Worm (Caenorhabditis elegans): ENCODE measurements around the gene klp-11.

Gene klp-11

ce11 chrIV:8761896-8762295, at the start of gene klp-11, which contains the start of gene F20C5.11:
klp-11 (minus strand) TSS chrIV:8762066.
F20C5.11 (minus strand) TSS chrIV:8761996.
- no peak for TF ChIP-seq lin-32 (GFP tag; optimal IDR thresholded peaks at IDR 0.05)
- no peak for TF ChIP-seq nhr-28 (tag; optimal IDR thresholded peaks at IDR 0.05)
- no peak for TF ChIP-seq snpc-4 (tag; optimal IDR thresholded peaks at IDR 0.05)
- no peak for TF ChIP-seq zip-8 (tag; optimal IDR thresholded peaks at IDR 0.05)
- no peak for TF ChIP-seq drap-1 (GFP tag; optimal IDR thresholded peaks at IDR 0.05)
- no peak for TF ChIP-seq unc-62 (GFP tag; optimal IDR thresholded peaks at IDR 0.05)
- no peak for TF ChIP-seq unc-120 (tag; optimal IDR thresholded peaks at IDR 0.05; ENCODE audit: poor library complexity, severe bottlenecking)
- no peak for TF ChIP-seq mep-1 (tag; optimal IDR thresholded peaks at IDR 0.05)
- TF ChIP-seq ham-2 (GFP tag; optimal IDR thresholded peaks at IDR 0.05), result no peak
- no peak for TF ChIP-seq ces-1 (GFP tag; optimal IDR thresholded peaks at IDR 0.05)
- no peak for TF ChIP-seq elt-3 (tag; optimal IDR thresholded peaks at IDR 0.05)
- no peak for TF ChIP-seq ceh-43 (GFP tag; optimal IDR thresholded peaks at IDR 0.05)
- no peak for TF ChIP-seq elt-1 (tag; optimal IDR thresholded peaks at IDR 0.05; ENCODE audit: borderline replicate concordance, insufficient read depth)

ce11 chrIV:8807327-8807726, 45.5 kb upstream of the klp-11 start:
- TF ChIP-seq unc-39 (tag; optimal IDR thresholded peaks at IDR 0.05), result no peak
- TF ChIP-seq ceh-43 (GFP tag; optimal IDR thresholded peaks at IDR 0.05), result no peak
- no peak for TF ChIP-seq zip-8 (tag; optimal IDR thresholded peaks at IDR 0.05)
- no peak for TF ChIP-seq cnd-1 (tag; optimal IDR thresholded peaks at IDR 0.05)
- no peak for TF ChIP-seq lin-32 (GFP tag; optimal IDR thresholded peaks at IDR 0.05)
- no peak for TF ChIP-seq mab-5 (tag; optimal IDR thresholded peaks at IDR 0.05)
- TF ChIP-seq ceh-83 (GFP tag; optimal IDR thresholded peaks at IDR 0.05), result no peak
- no peak for TF ChIP-seq lsy-2 (tag; optimal IDR thresholded peaks at IDR 0.05)
- TF ChIP-seq ztf-11 (tag; optimal IDR thresholded peaks at IDR 0.05), result no peak
- no peak for TF ChIP-seq drap-1 (GFP tag; optimal IDR thresholded peaks at IDR 0.05)
- TF ChIP-seq nhr-28 (tag; optimal IDR thresholded peaks at IDR 0.05), result no peak
- TF ChIP-seq ham-2 (GFP tag; optimal IDR thresholded peaks at IDR 0.05), result no peak

DNA sequence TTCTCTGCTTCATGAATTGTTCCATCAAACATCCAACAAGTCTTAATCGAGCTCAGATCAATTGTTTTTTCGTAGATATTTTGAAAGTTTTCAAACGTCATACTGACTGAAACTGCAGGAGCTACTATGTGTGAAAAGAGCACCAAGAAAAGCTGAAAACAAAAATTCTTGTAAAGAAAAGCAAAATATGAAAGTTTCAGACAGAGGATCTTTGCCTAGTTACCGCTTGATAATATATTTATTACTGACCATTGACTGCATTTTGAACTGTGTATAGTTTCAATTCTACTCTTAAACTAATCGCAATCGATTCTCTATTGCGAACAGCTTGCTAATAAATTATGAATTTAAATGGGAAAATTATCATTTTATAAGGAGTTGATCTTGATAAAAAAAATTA, 36.4 kb upstream of the klp-11 start, which contains the start of gene clec-182:
clec-182 (minus strand) TSS at position 101 of the 400 bp plus-strand sequence.
- TF ChIP-seq nhr-2 (tag; optimal IDR thresholded peaks at IDR 0.05), result no peak
- TF ChIP-seq nhr-12 (tag; optimal IDR thresholded peaks at IDR 0.05), result no peak
- no peak for TF ChIP-seq unc-120 (tag; optimal IDR thresholded peaks at IDR 0.05; ENCODE audit: poor library complexity, severe bottlenecking)
- TF ChIP-seq M03D4.4 (tag; optimal IDR thresholded peaks at IDR 0.05), result no peak
- no peak for TF ChIP-seq flh-1 (GFP tag; optimal IDR thresholded peaks at IDR 0.05)
- no peak for TF ChIP-seq unc-62 (GFP tag; optimal IDR thresholded peaks at IDR 0.05)
- TF ChIP-seq mab-5 (tag; optimal IDR thresholded peaks at IDR 0.05), result no peak
- no peak for TF ChIP-seq nhr-237 (tag; optimal IDR thresholded peaks at IDR 0.05)
- TF ChIP-seq snpc-4 (tag; optimal IDR thresholded peaks at IDR 0.05), result no peak
- TF ChIP-seq ham-2 (GFP tag; optimal IDR thresholded peaks at IDR 0.05), result no peak
- TF ChIP-seq elt-1 (tag; optimal IDR thresholded peaks at IDR 0.05; ENCODE audit: borderline replicate concordance, insufficient read depth), result no peak
- TF ChIP-seq mep-1 (tag; optimal IDR thresholded peaks at IDR 0.05), result no peak

ce11 chrIV:8796246-8796645, 34.4 kb upstream of the klp-11 start:
- no peak for TF ChIP-seq mep-1 (tag; optimal IDR thresholded peaks at IDR 0.05)
- no peak for TF ChIP-seq flh-1 (GFP tag; optimal IDR thresholded peaks at IDR 0.05)
- no peak for TF ChIP-seq nhr-12 (tag; optimal IDR thresholded peaks at IDR 0.05)
- no peak for TF ChIP-seq nhr-76 (tag; optimal IDR thresholded peaks at IDR 0.05)
- TF ChIP-seq snpc-4 (tag; optimal IDR thresholded peaks at IDR 0.05), result no peak
- TF ChIP-seq ces-1 (GFP tag; optimal IDR thresholded peaks at IDR 0.05), result peak; percentile 50
- TF ChIP-seq hlh-1 (tag; optimal IDR thresholded peaks at IDR 0.05), result no peak
- no peak for TF ChIP-seq tbx-8 (GFP tag; optimal IDR thresholded peaks at IDR 0.05)

DNA sequence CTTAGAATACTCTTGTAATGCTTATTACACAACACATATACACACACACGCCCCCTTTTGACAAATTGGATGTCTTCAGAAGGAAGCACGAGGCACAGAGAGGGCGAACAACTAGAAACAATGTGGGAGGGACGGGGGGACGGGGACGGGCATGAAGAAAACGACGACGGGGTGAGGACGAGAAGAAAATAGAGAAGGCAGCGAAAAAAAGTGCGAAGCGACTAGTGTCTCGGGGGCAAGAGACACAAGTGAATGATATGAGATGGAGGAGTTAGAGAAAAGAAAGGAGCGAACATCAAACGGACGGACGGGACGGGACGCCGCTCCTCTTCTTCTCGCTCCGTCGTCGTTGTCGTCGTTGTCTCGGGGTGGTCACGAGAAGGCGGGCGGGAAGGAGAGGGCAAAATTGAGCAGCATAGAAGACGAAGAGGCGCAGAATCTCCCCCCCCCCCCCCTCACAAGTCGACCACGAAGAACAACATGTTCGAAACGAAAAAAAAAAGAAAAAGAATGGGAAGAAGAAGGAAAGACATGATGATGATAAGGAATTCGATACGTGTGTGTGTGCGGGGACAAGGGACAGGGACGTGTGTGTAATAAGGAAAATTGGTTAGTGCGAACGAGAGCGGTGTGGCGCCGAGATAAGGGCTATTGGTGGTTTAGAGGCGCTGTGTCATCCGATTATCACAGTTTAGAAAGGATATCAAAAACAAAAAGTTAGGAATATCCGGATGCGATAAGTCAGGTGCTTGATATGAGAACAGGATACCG, 33.2 kb upstream of the klp-11 start:
- TF ChIP-seq unc-120 (tag; optimal IDR thresholded peaks at IDR 0.05; ENCODE audit: poor library complexity, severe bottlenecking) (peak; percentile 18), drap-1 (GFP tag; optimal IDR thresholded peaks at IDR 0.05) (no peak), ztf-11 (tag; optimal IDR thresholded peaks at IDR 0.05) (no peak), ceh-43 (GFP tag; optimal IDR thresholded peaks at IDR 0.05) (no peak), ceh-83 (GFP tag; optimal IDR thresholded peaks at IDR 0.05) (peak; percentile 52), zip-8 (tag; optimal IDR thresholded peaks at IDR 0.05) (no peak), flh-1 (GFP tag; optimal IDR thresholded peaks at IDR 0.05) (no peak), ces-1 (GFP tag; optimal IDR thresholded peaks at IDR 0.05) (no peak), sptf-1 (tag; optimal IDR thresholded peaks at IDR 0.05) (peak; percentile 35)

Measured in whole organism, mixed stage, embryonic.